Worm (Caenorhabditis elegans): ENCODE data around the gene srz-48.

DNA sequence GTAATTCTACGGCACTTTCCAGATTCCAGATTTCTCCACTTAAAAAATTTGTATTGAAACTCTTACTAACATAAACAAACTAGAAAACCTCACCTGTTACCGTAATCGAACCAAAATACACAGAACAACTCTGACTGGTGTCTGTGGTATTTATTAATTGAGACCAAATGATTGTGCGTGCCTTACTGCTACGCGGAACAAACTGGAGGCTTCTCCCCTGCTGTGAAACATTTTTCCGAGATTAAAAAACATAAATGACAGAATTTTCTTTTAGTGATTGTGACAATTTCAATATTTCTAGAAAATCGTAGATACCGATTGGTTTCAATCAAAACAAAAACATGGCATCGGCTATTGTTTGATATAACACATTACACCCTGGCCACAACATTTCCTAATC lies 10.1 kb downstream of the srz-48 start:
- TF ChIP-seq mab-5 (tag; optimal IDR thresholded peaks at IDR 0.05), result no peak
- TF ChIP-seq ama-1 (optimal IDR thresholded peaks at IDR 0.05), result no peak
- no peak for TF ChIP-seq nhr-77 (tag; optimal IDR thresholded peaks at IDR 0.05)
- no peak for TF ChIP-seq nhr-25 (tag; optimal IDR thresholded peaks at IDR 0.05)
- TF ChIP-seq elt-3 (tag; optimal IDR thresholded peaks at IDR 0.05), result no peak
- TF ChIP-seq lin-39 (tag; optimal IDR thresholded peaks at IDR 0.05), result no peak
- no peak for TF ChIP-seq nhr-11 (tag; optimal IDR thresholded peaks at IDR 0.05)
- TF ChIP-seq unc-39 (tag; optimal IDR thresholded peaks at IDR 0.05), result no peak
- no peak for TF ChIP-seq snpc-4 (tag; optimal IDR thresholded peaks at IDR 0.05)
